Fruit fly (Drosophila melanogaster): Measurements from ENCODE around the gene CG12814.
A peak's percentile ranks its signal among the peaks of the same experiment; 100 is the strongest.

The CG12814 gene

dm6 chr3R:10137801-10138200 is 51.6 kb downstream of the CG12814 start:
- TF ChIP-seq fd59A (GFP tag; optimal IDR thresholded peaks at IDR 0.05): no peak
- no peak for TF ChIP-seq Ets21C (GFP tag; optimal IDR thresholded peaks at IDR 0.05)
- no peak for TF ChIP-seq CG15336 (GFP tag; IDR thresholded peaks at IDR 0.05)
- TF ChIP-seq Smox (GFP tag; optimal IDR thresholded peaks at IDR 0.05): no peak
- TF ChIP-seq Hr39 (GFP tag; optimal IDR thresholded peaks at IDR 0.05): no peak
- no peak for TF ChIP-seq CG4318 (GFP tag; optimal IDR thresholded peaks at IDR 0.05)

dm6 chr3R:10135011-10135410 is 54.4 kb downstream of the CG12814 start:
- TF ChIP-seq fd59A (GFP tag; optimal IDR thresholded peaks at IDR 0.05) (no peak), ss (GFP tag; optimal IDR thresholded peaks at IDR 0.05) (peak in 1 of 2 experiments; percentile 56), fkh (GFP tag; optimal IDR thresholded peaks at IDR 0.05) (peak; percentile 85), vri (GFP tag; optimal IDR thresholded peaks at IDR 0.05) (peak; percentile 6)

dm6 chr3R:10134341-10134668 is 55.1 kb downstream of the CG12814 start:
- no peak for TF ChIP-seq CG8632 (GFP tag; optimal IDR thresholded peaks at IDR 0.05)
- TF ChIP-seq Lpt (GFP tag; optimal IDR thresholded peaks at IDR 0.05): no peak
- peak; percentile 47 for TF ChIP-seq Eip78C (GFP tag)
- TF ChIP-seq Ets21C (GFP tag; optimal IDR thresholded peaks at IDR 0.05): no peak
- TF ChIP-seq CG8319 (GFP tag; optimal IDR thresholded peaks at IDR 0.05): no peak
- no peak for TF ChIP-seq Smox (GFP tag; optimal IDR thresholded peaks at IDR 0.05)
- peak; percentile 74 for TF ChIP-seq CG3919 (GFP tag; optimal IDR thresholded peaks at IDR 0.05)
- TF ChIP-seq CG1621 (tag; optimal IDR thresholded peaks at IDR 0.05): no peak
- no peak for TF ChIP-seq CG11762 (GFP tag; optimal IDR thresholded peaks at IDR 0.05; ENCODE audit: insufficient read depth)
- peak; percentile 55 for TF ChIP-seq CG31627 (GFP tag; optimal IDR thresholded peaks at IDR 0.05)
- no peak for TF ChIP-seq fd85E (GFP tag; optimal IDR thresholded peaks at IDR 0.05)
- TF ChIP-seq acj6 (GFP tag; optimal IDR thresholded peaks at IDR 0.05): no peak
- TF ChIP-seq CG32006 (GFP tag; optimal IDR thresholded peaks at IDR 0.05): no peak
- TF ChIP-seq CG6808 (GFP tag; optimal IDR thresholded peaks at IDR 0.05): no peak
- TF ChIP-seq Hr4 (GFP tag; optimal IDR thresholded peaks at IDR 0.05): no peak
- TF ChIP-seq Hr39 (GFP tag; optimal IDR thresholded peaks at IDR 0.05): no peak
- no peak for TF ChIP-seq net (GFP tag; optimal IDR thresholded peaks at IDR 0.05)
- TF ChIP-seq fkh (GFP tag; optimal IDR thresholded peaks at IDR 0.05): no peak
- TF ChIP-seq Eip93F (GFP tag; optimal IDR thresholded peaks at IDR 0.05): no peak
- no peak for TF ChIP-seq svp (GFP tag)
- no peak for TF ChIP-seq CG9139 (GFP tag; optimal IDR thresholded peaks at IDR 0.05)
- no peak for TF ChIP-seq CG7368 (GFP tag; optimal IDR thresholded peaks at IDR 0.05)
- no peak for TF ChIP-seq Gug (GFP tag; IDR thresholded peaks at IDR 0.05)
- TF ChIP-seq CG11902 (GFP tag; optimal IDR thresholded peaks at IDR 0.05): no peak
- no peak for TF ChIP-seq dac (GFP tag; optimal IDR thresholded peaks at IDR 0.05)
- TF ChIP-seq CG3032 (tag; optimal IDR thresholded peaks at IDR 0.05): no peak
- peak; percentile 25 for TF ChIP-seq vri (GFP tag; optimal IDR thresholded peaks at IDR 0.05)
- peak; percentile 19 for TF ChIP-seq OdsH (GFP tag; optimal IDR thresholded peaks at IDR 0.05)
- TF ChIP-seq spab (GFP tag; optimal IDR thresholded peaks at IDR 0.05): no peak
- TF ChIP-seq CG4318 (GFP tag; optimal IDR thresholded peaks at IDR 0.05): no peak
- TF ChIP-seq fd59A (GFP tag; optimal IDR thresholded peaks at IDR 0.05): no peak
- TF ChIP-seq CG6854 (GFP tag; optimal IDR thresholded peaks at IDR 0.05): no peak
- no peak for TF ChIP-seq Hr38 (GFP tag; optimal IDR thresholded peaks at IDR 0.05)
- peak; percentile 29 for TF ChIP-seq Eip75B (GFP tag; optimal IDR thresholded peaks at IDR 0.05)
- peak; percentile 21 for TF ChIP-seq pdm3 (GFP tag; optimal IDR thresholded peaks at IDR 0.05)
- TF ChIP-seq CG8119 (GFP tag; IDR thresholded peaks at IDR 0.05): no peak
- no peak for TF ChIP-seq Sox102F (GFP tag; optimal IDR thresholded peaks at IDR 0.05)
- peak; percentile 31 for TF ChIP-seq CG6792 (GFP tag; optimal IDR thresholded peaks at IDR 0.05)
- no peak for TF ChIP-seq CG16779 (tag; optimal IDR thresholded peaks at IDR 0.05)
- TF ChIP-seq CG6276 (GFP tag; optimal IDR thresholded peaks at IDR 0.05): no peak
- no peak for TF ChIP-seq salr (GFP tag; optimal IDR thresholded peaks at IDR 0.05)
- TF ChIP-seq CG34406 (GFP tag; optimal IDR thresholded peaks at IDR 0.05): no peak
- TF ChIP-seq CG6163 (GFP tag; IDR thresholded peaks at IDR 0.05): peak; percentile 61
- TF ChIP-seq topi (GFP tag; optimal IDR thresholded peaks at IDR 0.05): peak; percentile 43
- no peak for TF ChIP-seq CG10631 (GFP tag; optimal IDR thresholded peaks at IDR 0.05)
- no peak for TF ChIP-seq ss (GFP tag; optimal IDR thresholded peaks at IDR 0.05)
- TF ChIP-seq esn (GFP tag; optimal IDR thresholded peaks at IDR 0.05): peak; percentile 65

Data from whole organism, prepupa.